Worm (Caenorhabditis elegans) whole organism, young adult: Measurements from ENCODE around the gene F41G3.3.

Source experiments
- D2030.7 ChIP-seq: fragments of 200-800 bp; sonication (Bioruptor generic); IDR thresholded peaks from 2 replicates; pipeline ENCODE4 v1.3.6; 2022; ENCODE audit warnings: missing genetic modification reagents, missing genetic modification characterization, missing compliant biosample characterization
- aptf-2 ChIP-seq: fragments of 200-800 bp; sonication (Bioruptor generic); conservative IDR thresholded peaks from 2 replicates; pipeline ENCODE4 v1.3.6; 2022; ENCODE audit warnings: missing genetic modification reagents, missing genetic modification characterization, missing compliant biosample characterization
- egl-44 ChIP-seq: fragments of 200-800 bp; sonication (Bioruptor generic); IDR thresholded peaks from 2 replicates; pipeline ENCODE4 v1.3.6; 2022; ENCODE audit warnings: missing genetic modification reagents, missing genetic modification characterization, missing compliant biosample characterization
- egrh-3 ChIP-seq: fragments of 200-800 bp; sonication (Bioruptor generic); IDR thresholded peaks from 2 replicates; pipeline ENCODE4 v1.3.6; 2022; ENCODE audit warnings: missing genetic modification reagents, missing genetic modification characterization, missing compliant biosample characterization
- him-1 ChIP-seq: sonication (generic microtip); optimal IDR thresholded peaks from 2 replicates; lab custom pipeline; 2016; ENCODE audit warnings: missing genotype, missing genetic modification reagents, missing genetic modification characterization, missing compliant biosample characterization
- nfya-1 ChIP-seq: sonication (generic microtip); optimal IDR thresholded peaks from 2 replicates; lab custom pipeline; 2017; ENCODE audit warnings: antibody characterized with exemption, missing compliant biosample characterization, missing genetic modification characterization, borderline replicate concordance; ENCODE audit not compliant: insufficient read depth
- snpc-1.1 ChIP-seq: sonication (generic microtip); optimal IDR thresholded peaks from 2 replicates; lab custom pipeline; 2017; ENCODE audit warnings: missing genetic modification characterization, mild to moderate bottlenecking, missing compliant biosample characterization, antibody characterized with exemption, moderate library complexity, missing genotype, missing genetic modification reagents; ENCODE audit not compliant: insufficient read depth
- sptf-2 ChIP-seq: fragments of 200-800 bp; sonication (Bioruptor generic); optimal IDR thresholded peaks from 2 replicates; lab custom pipeline; 2018; ENCODE audit warnings: mild to moderate bottlenecking, missing genetic modification characterization, missing compliant biosample characterization
- tbp1 ChIP-seq: fragments of 200-800 bp; sonication (Bioruptor generic); optimal IDR thresholded peaks from 2 replicates; lab custom pipeline; 2018; ENCODE audit warnings: mild to moderate bottlenecking, missing genetic modification characterization, missing compliant biosample characterization

- no peak for TF ChIP-seq egrh-3 (GFP tag; lab: Robert Waterston, UW)
- TF ChIP-seq sptf-2: no peak
- no peak for TF ChIP-seq him-1 (tag; lab: Kevin White, UChicago)
- no peak for TF ChIP-seq tbp1 (GFP tag; lab: Kevin White, UChicago)
- TF ChIP-seq snpc-1.1: no peak
- TF ChIP-seq aptf-2 (GFP tag; lab: Robert Waterston, UW): no peak
- TF ChIP-seq nfya-1 (tag; lab: Kevin White, UChicago): no peak
- no peak for TF ChIP-seq D2030.7 (GFP tag; lab: Robert Waterston, UW)
- no peak for TF ChIP-seq egl-44
Measured at ce11 chrII:6736604-6737003, 19.7 kb upstream of the F41G3.3 start, which contains the start of gene T14B4.1.
